Worm (Caenorhabditis elegans) whole organism, early embryonic: Measurements from ENCODE around the gene vps-50.

Source experiments
- B0310.2 ChIP-seq: sonication (generic microtip); optimal IDR thresholded peaks from 2 replicates; lab custom pipeline; 2016; ENCODE audit warnings: mild to moderate bottlenecking, missing genetic modification characterization, missing compliant biosample characterization
- F13C5.2 ChIP-seq: sonication (generic microtip); optimal IDR thresholded peaks from 2 replicates; lab custom pipeline; 2017; ENCODE audit warnings: mild to moderate bottlenecking, missing genetic modification characterization, inconsistent platforms, missing compliant biosample characterization
- aly-1 ChIP-seq: sonication (generic microtip); optimal IDR thresholded peaks from 2 replicates; lab custom pipeline; 2016; ENCODE audit warnings: missing genetic modification characterization, missing compliant biosample characterization
- ama-1 ChIP-seq: fragments of 150-350 bp; optimal IDR thresholded peaks from 2 replicates; lab custom pipeline; 2014
- ceh-13 ChIP-seq: fragments of 200-800 bp; sonication (Bioruptor generic); optimal IDR thresholded peaks from 2 replicates; lab custom pipeline; 2018; ENCODE audit warnings: mild to moderate bottlenecking, missing genetic modification characterization, missing compliant biosample characterization
- ceh-36 ChIP-seq: sonication (generic microtip); optimal IDR thresholded peaks from 2 replicates; lab custom pipeline; 2016; ENCODE audit warnings: missing genetic modification characterization, inconsistent platforms, missing compliant biosample characterization
- ets-7 ChIP-seq: sonication (generic microtip); optimal IDR thresholded peaks from 2 replicates; lab custom pipeline; 2016; ENCODE audit warnings: missing genotype, missing genetic modification characterization, missing compliant biosample characterization
- flt-1 ChIP-seq: fragments of 200-800 bp; sonication (Bioruptor generic); IDR thresholded peaks from 2 replicates; pipeline ENCODE4 v1.3.6; 2022; ENCODE audit warnings: missing genetic modification characterization, missing compliant biosample characterization
- hmbx-1 ChIP-seq: sonication (generic microtip); optimal IDR thresholded peaks from 2 replicates; lab custom pipeline; 2016; ENCODE audit warnings: mild to moderate bottlenecking, missing genetic modification characterization, missing compliant biosample characterization
- hmg-4 ChIP-seq: fragments of 200-800 bp; sonication (Bioruptor generic); optimal IDR thresholded peaks from 2 replicates; lab custom pipeline; 2018; ENCODE audit warnings: mild to moderate bottlenecking, missing genetic modification characterization, missing compliant biosample characterization
- hnd-1 ChIP-seq: sonication (generic microtip); optimal IDR thresholded peaks from 2 replicates; lab custom pipeline; 2016; ENCODE audit warnings: missing genetic modification characterization, missing compliant biosample characterization
- pes-1 ChIP-seq: fragments of 200-800 bp; sonication (Bioruptor generic); IDR thresholded peaks from 2 replicates; pipeline ENCODE4 v1.3.6; 2022; ENCODE audit warnings: missing genetic modification reagents, missing genetic modification characterization, missing compliant biosample characterization
- scrt-1 ChIP-seq: fragments of 200-800 bp; sonication (Bioruptor generic); IDR thresholded peaks from 2 replicates; pipeline ENCODE4 v1.3.6; 2022; ENCODE audit warnings: missing genetic modification characterization, missing compliant biosample characterization
- sea-1 ChIP-seq: fragments of 200-800 bp; sonication (Bioruptor generic); conservative IDR thresholded peaks from 2 replicates; pipeline ENCODE4 v1.3.6; 2022; ENCODE audit warnings: missing genetic modification characterization, missing compliant biosample characterization
- tbx-11 ChIP-seq: fragments of 200-800 bp; sonication (Bioruptor generic); IDR thresholded peaks from 2 replicates; pipeline ENCODE4 v1.3.6; 2022; ENCODE audit warnings: missing genetic modification characterization, missing compliant biosample characterization
- tbx-37 ChIP-seq: fragments of 200-800 bp; sonication (Bioruptor generic); conservative IDR thresholded peaks from 2 replicates; pipeline ENCODE4 v1.3.6; 2022; ENCODE audit warnings: missing genetic modification reagents, missing genetic modification characterization, missing compliant biosample characterization
- tra-4 ChIP-seq: sonication (generic microtip); optimal IDR thresholded peaks from 2 replicates; lab custom pipeline; 2017; ENCODE audit warnings: missing genetic modification characterization, missing compliant biosample characterization

vps-50 gene

ce11 chrIII:10880083-10880482, 11.1 kb downstream of the vps-50 start, which contains the start of gene C44B9.3:
TSS of gene C44B9.3 (minus strand) at chrIII:10880183.
- TF ChIP-seq B0310.2 (no peak), tbx-37 (no peak), ceh-36 (tag; lab: Kevin White, UChicago) (no peak), F13C5.2 (tag; lab: Kevin White, UChicago) (no peak), hnd-1 (tag; lab: Kevin White, UChicago) (no peak)

ce11 chrIII:10881462-10881861, 12.5 kb downstream of the vps-50 start, which contains the start of gene athp-1:
TSS of gene athp-1 (plus strand) at chrIII:10881766.
- TF ChIP-seq hnd-1 (tag; lab: Kevin White, UChicago) (no peak), tra-4 (tag; lab: Kevin White, UChicago) (no peak), ama-1 (no peak), ceh-36 (tag; lab: Kevin White, UChicago) (no peak), B0310.2 (no peak), sea-1 (GFP tag; lab: Robert Waterston, UW) (no peak), hmg-4 (GFP tag; lab: Kevin White, UChicago) (no peak), tbx-11 (no peak), flt-1 (GFP tag; lab: Robert Waterston, UW) (no peak), aly-1 (no peak), pes-1 (GFP tag; lab: Robert Waterston, UW) (no peak), tbx-37 (no peak)

ce11 chrIII:10881996-10882395, 13.0 kb downstream of the vps-50 start:
- TF ChIP-seq aly-1 (no peak), hmg-4 (GFP tag; lab: Kevin White, UChicago) (no peak), scrt-1 (no peak), hnd-1 (tag; lab: Kevin White, UChicago) (no peak), B0310.2 (no peak), tra-4 (tag; lab: Kevin White, UChicago) (no peak), F13C5.2 (tag; lab: Kevin White, UChicago) (no peak), flt-1 (GFP tag; lab: Robert Waterston, UW) (no peak), ets-7 (no peak), sea-1 (GFP tag; lab: Robert Waterston, UW) (no peak), ama-1 (no peak), tbx-37 (no peak), tbx-11 (no peak), ceh-13 (GFP tag; lab: Kevin White, UChicago) (no peak), pes-1 (GFP tag; lab: Robert Waterston, UW) (no peak)

- TF ChIP-seq B0310.2 (no peak), tbx-37 (no peak), ets-7 (no peak), ama-1 (no peak), pes-1 (GFP tag; lab: Robert Waterston, UW) (no peak), ceh-13 (GFP tag; lab: Kevin White, UChicago) (no peak), hmg-4 (GFP tag; lab: Kevin White, UChicago) (no peak), F13C5.2 (tag; lab: Kevin White, UChicago) (no peak), sea-1 (GFP tag; lab: Robert Waterston, UW) (no peak), ceh-36 (tag; lab: Kevin White, UChicago) (no peak), hmbx-1 (tag; lab: Kevin White, UChicago) (no peak), aly-1 (no peak), hnd-1 (tag; lab: Kevin White, UChicago) (no peak)
These were observed 19.8 kb downstream of the vps-50 start for ce11 chrIII:10888824-10889223.

- TF ChIP-seq ets-7 (no peak), ceh-13 (GFP tag; lab: Kevin White, UChicago) (no peak), hmbx-1 (tag; lab: Kevin White, UChicago) (no peak), aly-1 (no peak), ceh-36 (tag; lab: Kevin White, UChicago) (no peak), F13C5.2 (tag; lab: Kevin White, UChicago) (no peak), hnd-1 (tag; lab: Kevin White, UChicago) (no peak), scrt-1 (no peak), tbx-11 (no peak), flt-1 (GFP tag; lab: Robert Waterston, UW) (no peak), hmg-4 (GFP tag; lab: Kevin White, UChicago) (no peak), ama-1 (no peak), tbx-37 (no peak)
These were observed 25.2 kb downstream of the vps-50 start, which contains the start of gene fbxb-87 for ce11 chrIII:10894220-10894619. TSS of gene fbxb-87 (plus strand) at chrIII:10894520.

- TF ChIP-seq tbx-37 (no peak), scrt-1 (no peak)
These were observed 26.9 kb downstream of the vps-50 start, which contains the start of gene com-1 for ce11 chrIII:10895817-10896413. TSS of gene com-1 (plus strand) at chrIII:10896363.

ce11 chrIII:10902341-10902740, 33.3 kb downstream of the vps-50 start, which contains the start of gene unc-119:
TSS of gene unc-119 (plus strand) at chrIII:10902641.
- TF ChIP-seq ceh-36 (tag; lab: Kevin White, UChicago), result no peak
- no peak for TF ChIP-seq aly-1
- no peak for TF ChIP-seq F13C5.2 (tag; lab: Kevin White, UChicago)
- no peak for TF ChIP-seq sea-1 (GFP tag; lab: Robert Waterston, UW)
- TF ChIP-seq flt-1 (GFP tag; lab: Robert Waterston, UW), result no peak
- TF ChIP-seq tbx-37, result no peak
- TF ChIP-seq hnd-1 (tag; lab: Kevin White, UChicago), result no peak
- no peak for TF ChIP-seq pes-1 (GFP tag; lab: Robert Waterston, UW)
- no peak for TF ChIP-seq hmg-4 (GFP tag; lab: Kevin White, UChicago)
- no peak for TF ChIP-seq hmbx-1 (tag; lab: Kevin White, UChicago)
- no peak for TF ChIP-seq ama-1
- TF ChIP-seq ceh-13 (GFP tag; lab: Kevin White, UChicago), result no peak
- TF ChIP-seq scrt-1, result no peak
- no peak for TF ChIP-seq ets-7
- TF ChIP-seq tra-4 (tag; lab: Kevin White, UChicago), result no peak
- no peak for TF ChIP-seq tbx-11
